Fruit fly (Drosophila melanogaster) whole organism, adult: Measurements from ENCODE around the gene CG3699.
A peak's percentile ranks its signal among the peaks of the same experiment; 100 is the strongest.

Experiments
- CG11617 ChIP-seq: fragments of 200-800 bp; sonication (Bioruptor generic); optimal IDR thresholded peaks from 2 replicates; lab custom pipeline; 2017; ENCODE audit warnings: mild to moderate bottlenecking, missing biosample characterization, missing genetic modification reagents, missing genetic modification characterization
- CG12768 ChIP-seq: fragments of 200-800 bp; sonication (Bioruptor generic); optimal IDR thresholded peaks from 2 replicates; lab custom pipeline; 2017; ENCODE audit warnings: missing biosample characterization, missing genetic modification characterization, mild to moderate bottlenecking, moderate library complexity, missing genetic modification reagents
- CG14711 ChIP-seq: fragments of 200-800 bp; sonication (Bioruptor generic); optimal IDR thresholded peaks from 2 replicates; lab custom pipeline; 2018; ENCODE audit warnings: missing biosample characterization, mild to moderate bottlenecking, missing genetic modification characterization, moderate library complexity
- CG1620 ChIP-seq: fragments of 200-800 bp; sonication (Bioruptor generic); optimal IDR thresholded peaks from 2 replicates; lab custom pipeline; 2016; ENCODE audit warnings: missing biosample characterization, missing genetic modification characterization
- CG33017 ChIP-seq: fragments of 200-800 bp; sonication (Bioruptor generic); optimal IDR thresholded peaks from 2 replicates; lab custom pipeline; 2018; ENCODE audit warnings: missing biosample characterization, mild to moderate bottlenecking, missing genetic modification characterization, moderate library complexity
- CG5204 ChIP-seq: fragments of 200-800 bp; sonication (Bioruptor generic); optimal IDR thresholded peaks from 2 replicates; lab custom pipeline; 2016; ENCODE audit warnings: missing biosample characterization, missing genetic modification characterization
- CG7045 ChIP-seq: fragments of 200-800 bp; sonication (Bioruptor generic); optimal IDR thresholded peaks from 2 replicates; lab custom pipeline; 2017; ENCODE audit warnings: missing biosample characterization, mild to moderate bottlenecking, missing genetic modification characterization
- CG7101 ChIP-seq: fragments of 200-800 bp; sonication (Bioruptor generic); optimal IDR thresholded peaks from 2 replicates; lab custom pipeline; 2018; ENCODE audit warnings: missing biosample characterization, mild to moderate bottlenecking, missing genetic modification characterization, moderate library complexity
- Clk ChIP-seq: fragments of 200-800 bp; sonication (Bioruptor generic); optimal IDR thresholded peaks from 2 replicates; lab custom pipeline; 2017; ENCODE audit warnings: missing biosample characterization, missing genetic modification characterization
- Crg-1 ChIP-seq: fragments of 200-800 bp; sonication (Bioruptor generic); optimal IDR thresholded peaks from 2 replicates; lab custom pipeline; 2016; ENCODE audit warnings: missing biosample characterization, missing genetic modification characterization
- Hr96 ChIP-seq: fragments of 200-800 bp; sonication (Bioruptor generic); optimal IDR thresholded peaks from 2 replicates; lab custom pipeline; 2016; ENCODE audit warnings: missing biosample characterization, missing genetic modification characterization
- Mnt ChIP-seq: fragments of 200-800 bp; sonication (Bioruptor generic); optimal IDR thresholded peaks from 2 replicates; lab custom pipeline; 2016; ENCODE audit warnings: missing biosample characterization, mild to moderate bottlenecking, missing genetic modification characterization
- bab1 ChIP-seq: fragments of 200-800 bp; sonication (Bioruptor generic); optimal IDR thresholded peaks from 3 replicates; lab custom pipeline; 2019; ENCODE audit warnings: missing biosample characterization, mild to moderate bottlenecking, missing genetic modification characterization, moderate library complexity
- cic ChIP-seq: fragments of 200-800 bp; sonication (Bioruptor generic); optimal IDR thresholded peaks from 2 replicates; lab custom pipeline; 2017; ENCODE audit warnings: missing biosample characterization, mild to moderate bottlenecking, missing genetic modification characterization, moderate library complexity
- cnc ChIP-seq, 2 experiments: fragments of >200 bp; optimal IDR thresholded peaks; 2 replicates each; lab custom pipeline; 2017
- kay ChIP-seq: fragments of 200-800 bp; sonication (Bioruptor generic); peaks from one replicate; lab custom pipeline; 2016; ENCODE audit warnings: missing biosample characterization, missing genetic modification characterization, borderline replicate concordance
- ovo ChIP-seq: fragments of 200-800 bp; sonication (Bioruptor generic); optimal IDR thresholded peaks from 2 replicates; lab custom pipeline; 2016; ENCODE audit warnings: missing biosample characterization, missing genetic modification characterization
- pad ChIP-seq: fragments of 200-800 bp; sonication (Bioruptor generic); optimal IDR thresholded peaks from 3 replicates; lab custom pipeline; 2017; ENCODE audit warnings: missing biosample characterization, missing genetic modification characterization, mild to moderate bottlenecking, moderate library complexity, missing genetic modification reagents
- tj ChIP-seq: fragments of 200-800 bp; sonication (Bioruptor generic); optimal IDR thresholded peaks from 3 replicates; lab custom pipeline; 2017; ENCODE audit warnings: missing biosample characterization, mild to moderate bottlenecking, missing genetic modification characterization, moderate library complexity
- toe ChIP-seq: fragments of 200-800 bp; sonication (Bioruptor generic); optimal IDR thresholded peaks from 2 replicates; lab custom pipeline; 2016; ENCODE audit warnings: missing biosample characterization, missing genetic modification characterization

The CG3699 gene

dm6 chrX:935901-936207 is 11.4 kb downstream of the CG3699 start:
- TF ChIP-seq CG7045 (no peak), Crg-1 (GFP tag; lab: Kevin White, UChicago) (no peak), CG1620 (no peak), CG5204 (GFP tag; lab: Kevin White, UChicago) (no peak)

dm6 chrX:935049-935900 is 12.0 kb downstream of the CG3699 start, which contains the start of gene TRAM:
Gene TRAM (plus strand): TSS chrX:935232.
- TF ChIP-seq CG14711 (tag; lab: Kevin White, UChicago) (peak; percentile 92), bab1 (GFP tag; lab: Kevin White, UChicago) (peak; percentile 96), cic (GFP tag; lab: Kevin White, UChicago) (peak; percentile 81), CG7045 (peak; percentile 95), CG7101 (tag; lab: Kevin White, UChicago) (peak; percentile 97), CG1620 (peak; percentile 97), kay (GFP tag; lab: Kevin White, UChicago) (no peak), CG11617 (GFP tag; lab: Kevin White, UChicago) (peak; percentile 97), tj (GFP tag; lab: Kevin White, UChicago) (peak; percentile 93), Mnt (GFP tag; lab: Kevin White, UChicago) (peak; percentile 94), Clk (peak; percentile 95), Hr96 (peak; percentile 98), toe (GFP tag; lab: Kevin White, UChicago) (peak; percentile 87), ovo (peak; percentile 96), Crg-1 (GFP tag; lab: Kevin White, UChicago) (peak; percentile 96), CG5204 (GFP tag; lab: Kevin White, UChicago) (peak; percentile 95), CG12768 (GFP tag; lab: Kevin White, UChicago) (peak; percentile 95), pad (peak; percentile 91), CG33017 (peak; percentile 92), cnc (optimal IDR thresholded peaks at IDR 0.05; lab: Kevin White, UChicago) (no peak)

- TF ChIP-seq CG12768 (GFP tag; lab: Kevin White, UChicago) = no peak
- no peak for TF ChIP-seq cic (GFP tag; lab: Kevin White, UChicago)
- no peak for TF ChIP-seq toe (GFP tag; lab: Kevin White, UChicago)
- TF ChIP-seq CG5204 (GFP tag; lab: Kevin White, UChicago) = no peak
- TF ChIP-seq CG7045 = no peak
- TF ChIP-seq bab1 (GFP tag; lab: Kevin White, UChicago) = no peak
- no peak for TF ChIP-seq Mnt (GFP tag; lab: Kevin White, UChicago)
Observed at dm6 chrX:933997-934396, 13.3 kb downstream of the CG3699 start.

dm6 chrX:932859-933258 is 14.4 kb downstream of the CG3699 start:
- TF ChIP-seq CG7101 (tag; lab: Kevin White, UChicago) (no peak), cnc (optimal IDR thresholded peaks at IDR 0.05; lab: Kevin White, UChicago) (no peak)

dm6 chrX:932166-932565 is 15.1 kb downstream of the CG3699 start, which contains the start of the genes CG32815 and CG3706:
Gene CG32815 (plus strand): TSS chrX:932466.
Gene CG3706 (minus strand): TSS chrX:932475.
- TF ChIP-seq CG14711 (tag; lab: Kevin White, UChicago) (no peak), CG33017 (no peak), Clk (no peak), CG12768 (GFP tag; lab: Kevin White, UChicago) (no peak), cnc (optimal IDR thresholded peaks at IDR 0.05; lab: Kevin White, UChicago) (no peak), cic (GFP tag; lab: Kevin White, UChicago) (no peak), CG7045 (no peak), kay (GFP tag; lab: Kevin White, UChicago) (no peak), CG11617 (GFP tag; lab: Kevin White, UChicago) (no peak), toe (GFP tag; lab: Kevin White, UChicago) (no peak), CG5204 (GFP tag; lab: Kevin White, UChicago) (no peak), Hr96 (no peak), CG1620 (no peak), ovo (no peak), tj (GFP tag; lab: Kevin White, UChicago) (no peak), CG7101 (tag; lab: Kevin White, UChicago) (no peak), Mnt (GFP tag; lab: Kevin White, UChicago) (no peak), bab1 (GFP tag; lab: Kevin White, UChicago) (no peak), pad (no peak), Crg-1 (GFP tag; lab: Kevin White, UChicago) (no peak)

- TF ChIP-seq ovo (no peak), CG33017 (no peak), tj (GFP tag; lab: Kevin White, UChicago) (no peak), kay (GFP tag; lab: Kevin White, UChicago) (no peak), Crg-1 (GFP tag; lab: Kevin White, UChicago) (no peak), bab1 (GFP tag; lab: Kevin White, UChicago) (no peak), cnc (optimal IDR thresholded peaks at IDR 0.05; lab: Kevin White, UChicago) (no peak), cic (GFP tag; lab: Kevin White, UChicago) (no peak), CG7045 (no peak)
Observed at dm6 chrX:930048-930800, 17.1 kb downstream of the CG3699 start, which contains the start of gene CG3708. Gene CG3708 (minus strand): TSS chrX:930098.
